Worm (Caenorhabditis elegans): ENCODE data around the gene T20G5.12.

ce11 chrIII:10251114-10251513 lies 49.7 kb downstream of the T20G5.12 start:
- TF ChIP-seq fax-1 (tag; optimal IDR thresholded peaks at IDR 0.05) = no peak
- TF ChIP-seq ceh-9 (tag; optimal IDR thresholded peaks at IDR 0.05) = no peak
- TF ChIP-seq ama-1 (optimal IDR thresholded peaks at IDR 0.05) = no peak
- TF ChIP-seq ceh-19 (GFP tag; optimal IDR thresholded peaks at IDR 0.05) = no peak
- TF ChIP-seq mec-3 (tag; optimal IDR thresholded peaks at IDR 0.05; ENCODE audit: borderline replicate concordance) = no peak
- TF ChIP-seq sox-4 (tag; optimal IDR thresholded peaks at IDR 0.05) = no peak

Data from whole organism, late embryonic.